Worm (Caenorhabditis elegans) whole organism, young adult: ENCODE results near the gene T24C4.10.

Experiments
- B0019.2 ChIP-seq: fragments of 200-800 bp; sonication (Bioruptor generic); conservative IDR thresholded peaks from 2 replicates; pipeline ENCODE4 v1.3.6; 2022; ENCODE audit warnings: missing genetic modification reagents, missing genetic modification characterization, missing compliant biosample characterization
- B0035.1 ChIP-seq: sonication (generic microtip); optimal IDR thresholded peaks from 2 replicates; lab custom pipeline; 2016; ENCODE audit warnings: missing genetic modification characterization, mild to moderate bottlenecking, missing compliant biosample characterization, missing genotype, missing genetic modification reagents
- B0336.3 ChIP-seq: fragments of 200-800 bp; sonication (Bioruptor generic); IDR thresholded peaks from 2 replicates; pipeline ENCODE4 v1.3.6; 2022; ENCODE audit warnings: missing genetic modification characterization, missing compliant biosample characterization
- C06A6.2 ChIP-seq: fragments of 200-800 bp; sonication (Bioruptor generic); conservative IDR thresholded peaks from 2 replicates; pipeline ENCODE4 v1.3.6; 2022; ENCODE audit warnings: missing genetic modification characterization, missing compliant biosample characterization
- F10E7.11 ChIP-seq: sonication (generic microtip); optimal IDR thresholded peaks from 2 replicates; lab custom pipeline; 2017; ENCODE audit warnings: mild to moderate bottlenecking, missing genetic modification characterization, moderate library complexity, missing compliant biosample characterization
- F52B5.7 ChIP-seq: sonication (generic microtip); optimal IDR thresholded peaks from 2 replicates; lab custom pipeline; 2016; ENCODE audit warnings: mild to moderate bottlenecking, missing genetic modification characterization, missing compliant biosample characterization
- F57A8.1 ChIP-seq: fragments of 200-800 bp; sonication (Bioruptor generic); optimal IDR thresholded peaks from 2 replicates; lab custom pipeline; 2018; ENCODE audit warnings: mild to moderate bottlenecking, missing genetic modification characterization, moderate library complexity, missing compliant biosample characterization
- F57C9.4 ChIP-seq: sonication (generic microtip); optimal IDR thresholded peaks from 2 replicates; lab custom pipeline; 2017; ENCODE audit warnings: mild to moderate bottlenecking, missing genetic modification characterization, missing compliant biosample characterization
- Y53G8AR.9 ChIP-seq: fragments of 200-800 bp; sonication (Bioruptor generic); conservative IDR thresholded peaks from 2 replicates; pipeline ENCODE4 v1.3.6; 2022; ENCODE audit warnings: missing genetic modification reagents, missing genetic modification characterization, missing compliant biosample characterization
- Y56A3A.18 ChIP-seq: fragments of 200-800 bp; sonication (Bioruptor generic); IDR thresholded peaks from 2 replicates; pipeline ENCODE4 v1.3.6; 2022; ENCODE audit warnings: missing genetic modification reagents, missing genetic modification characterization, missing compliant biosample characterization
- Y79H2A.3 ChIP-seq: fragments of 200-800 bp; sonication (Bioruptor generic); conservative IDR thresholded peaks from 2 replicates; pipeline ENCODE4 v1.3.6; 2022; ENCODE audit warnings: missing genetic modification reagents, missing genetic modification characterization, missing compliant biosample characterization
- ZK185.1 ChIP-seq: sonication (generic microtip); optimal IDR thresholded peaks from 2 replicates; lab custom pipeline; 2016; ENCODE audit warnings: mild to moderate bottlenecking, missing genetic modification characterization, missing compliant biosample characterization; ENCODE audit not compliant: poor library complexity, severe bottlenecking
- aptf-3 ChIP-seq: fragments of 200-800 bp; sonication (Bioruptor generic); IDR thresholded peaks from 2 replicates; pipeline ENCODE4 v1.3.6; 2022; ENCODE audit warnings: missing genetic modification characterization, missing compliant biosample characterization
- attf-6 ChIP-seq: fragments of 200-800 bp; sonication (Bioruptor generic); IDR thresholded peaks from 2 replicates; pipeline ENCODE4 v1.3.6; 2022; ENCODE audit warnings: missing genetic modification reagents, missing genetic modification characterization, missing compliant biosample characterization
- ccch-3 ChIP-seq: fragments of 200-800 bp; sonication (Bioruptor generic); optimal IDR thresholded peaks from 2 replicates; lab custom pipeline; 2018; ENCODE audit warnings: mild to moderate bottlenecking, missing genetic modification characterization, missing compliant biosample characterization
- ceh-58 ChIP-seq: fragments of 200-800 bp; sonication (Bioruptor generic); IDR thresholded peaks from 2 replicates; pipeline ENCODE4 v1.3.6; 2022; ENCODE audit warnings: missing genetic modification characterization, missing compliant biosample characterization
- ceh-91 ChIP-seq: fragments of 200-800 bp; sonication (Bioruptor generic); IDR thresholded peaks from 2 replicates; pipeline ENCODE4 v1.3.6; 2022; ENCODE audit warnings: missing genetic modification reagents, missing genetic modification characterization, missing compliant biosample characterization
- chd-7 ChIP-seq: sonication (generic microtip); optimal IDR thresholded peaks from 2 replicates; lab custom pipeline; 2016; ENCODE audit warnings: mild to moderate bottlenecking, missing genetic modification characterization, moderate library complexity, missing compliant biosample characterization
- dox-1 ChIP-seq: fragments of 200-800 bp; sonication (Bioruptor generic); IDR thresholded peaks from 2 replicates; pipeline ENCODE4 v1.3.6; 2022; ENCODE audit warnings: missing genetic modification reagents, missing genetic modification characterization, missing compliant biosample characterization
- dpl-1 ChIP-seq: fragments of 150-350 bp; optimal IDR thresholded peaks from 2 replicates; lab custom pipeline; 2014; ENCODE audit warnings: missing biosample characterization, missing genetic modification reagents, missing genetic modification characterization
- efl-1 ChIP-seq: fragments of 150-350 bp; optimal IDR thresholded peaks from 2 replicates; lab custom pipeline; 2014; ENCODE audit warnings: missing biosample characterization, missing genetic modification reagents, missing genetic modification characterization
- ets-4 ChIP-seq: fragments of 200-800 bp; sonication (Bioruptor generic); optimal IDR thresholded peaks from 2 replicates; lab custom pipeline; 2018; ENCODE audit warnings: mild to moderate bottlenecking, missing genetic modification characterization, missing compliant biosample characterization
- fkh-3 ChIP-seq: sonication (generic microtip); optimal IDR thresholded peaks from 2 replicates; lab custom pipeline; 2016; ENCODE audit warnings: mild to moderate bottlenecking, missing genetic modification characterization, missing compliant biosample characterization
- hlh-26 ChIP-seq: fragments of 200-800 bp; sonication (Bioruptor generic); conservative IDR thresholded peaks from 2 replicates; pipeline ENCODE4 v1.3.6; 2022; ENCODE audit warnings: missing genetic modification reagents, missing genetic modification characterization, missing compliant biosample characterization
- hmg-1.2 ChIP-seq: fragments of 200-800 bp; sonication (Bioruptor generic); IDR thresholded peaks from 2 replicates; pipeline ENCODE4 v1.3.6; 2022; ENCODE audit warnings: missing genetic modification reagents, missing genetic modification characterization, missing compliant biosample characterization
- lin-54 ChIP-seq: fragments of 200-800 bp; sonication (Bioruptor generic); optimal IDR thresholded peaks from 2 replicates; lab custom pipeline; 2018; ENCODE audit warnings: mild to moderate bottlenecking, missing genetic modification characterization, missing compliant biosample characterization
- madf-10 ChIP-seq: sonication (generic microtip); optimal IDR thresholded peaks from 2 replicates; lab custom pipeline; 2016; ENCODE audit warnings: mild to moderate bottlenecking, missing genetic modification characterization, missing compliant biosample characterization
- mcd-1 ChIP-seq: fragments of 200-800 bp; sonication (Bioruptor generic); IDR thresholded peaks from 2 replicates; pipeline ENCODE4 v1.3.6; 2022; ENCODE audit warnings: missing genetic modification reagents, missing genetic modification characterization, missing compliant biosample characterization
- mes-4 ChIP-seq: sonication (generic microtip); optimal IDR thresholded peaks from 2 replicates; lab custom pipeline; 2016; ENCODE audit warnings: missing genotype, missing genetic modification characterization, missing compliant biosample characterization
- nhr-80 ChIP-seq: sonication (generic microtip); optimal IDR thresholded peaks from 2 replicates; lab custom pipeline; 2016; ENCODE audit warnings: missing genetic modification characterization, missing compliant biosample characterization
- pbrm-1 ChIP-seq: fragments of 200-800 bp; sonication (Bioruptor generic); IDR thresholded peaks from 2 replicates; pipeline ENCODE4 v1.3.6; 2022; ENCODE audit warnings: missing genetic modification reagents, missing genetic modification characterization, missing compliant biosample characterization
- repo-1 ChIP-seq: sonication (generic microtip); optimal IDR thresholded peaks from 2 replicates; lab custom pipeline; 2017; ENCODE audit warnings: mild to moderate bottlenecking, missing genetic modification characterization, missing compliant biosample characterization
- snpc-1.1 ChIP-seq: sonication (generic microtip); optimal IDR thresholded peaks from 2 replicates; lab custom pipeline; 2017; ENCODE audit warnings: missing genetic modification characterization, mild to moderate bottlenecking, missing compliant biosample characterization, antibody characterized with exemption, moderate library complexity, missing genotype, missing genetic modification reagents; ENCODE audit not compliant: insufficient read depth
- snpc-3.4 ChIP-seq: sonication (generic microtip); optimal IDR thresholded peaks from 2 replicates; lab custom pipeline; 2017; ENCODE audit warnings: missing genetic modification characterization, mild to moderate bottlenecking, missing compliant biosample characterization, antibody characterized with exemption, moderate library complexity, missing genotype, missing genetic modification reagents
- snpc-4 ChIP-seq, 5 experiments: fragments of 150-350 bp in 1 of 5; sonication (generic microtip) in 4 of 5; optimal IDR thresholded peaks; 2 replicates each; lab custom pipeline; 2014 to 2018; ENCODE audit warnings: missing genetic modification characterization in 5 of 5, missing biosample characterization in 3 of 5, antibody characterized with exemption in 2 of 5, mild to moderate bottlenecking in 2 of 5, missing compliant biosample characterization in 2 of 5, missing genotype in 2 of 5, moderate library complexity in 2 of 5, missing genetic modification reagents in 1 of 5
- sptf-2 ChIP-seq: fragments of 200-800 bp; sonication (Bioruptor generic); optimal IDR thresholded peaks from 2 replicates; lab custom pipeline; 2018; ENCODE audit warnings: mild to moderate bottlenecking, missing genetic modification characterization, missing compliant biosample characterization
- unc-62 ChIP-seq: fragments of 150-350 bp; optimal IDR thresholded peaks from 2 replicates; lab custom pipeline; 2014; ENCODE audit warnings: missing biosample characterization, missing genetic modification reagents, missing genetic modification characterization
- ztf-22 ChIP-seq: fragments of 200-800 bp; sonication (Bioruptor generic); optimal IDR thresholded peaks from 2 replicates; lab custom pipeline; 2018; ENCODE audit warnings: mild to moderate bottlenecking, missing genetic modification characterization, moderate library complexity, missing compliant biosample characterization
- ztf-28 ChIP-seq: fragments of 200-800 bp; sonication (Bioruptor generic); IDR thresholded peaks from 2 replicates; pipeline ENCODE4 v1.3.6; 2022; ENCODE audit warnings: missing genetic modification reagents, missing genetic modification characterization, missing compliant biosample characterization
- ztf-3 ChIP-seq: fragments of 200-800 bp; sonication (Bioruptor generic); optimal IDR thresholded peaks from 2 replicates; lab custom pipeline; 2018; ENCODE audit warnings: mild to moderate bottlenecking, missing genetic modification characterization, missing compliant biosample characterization

Gene T24C4.10

ce11 chrIII:900134-900533 lies 9.1 kb upstream of the T24C4.10 start (continued):
- no peak for TF ChIP-seq hlh-26 (GFP tag; lab: Robert Waterston, UW)
- no peak for TF ChIP-seq attf-6 (GFP tag; lab: Robert Waterston, UW)
- TF ChIP-seq lin-54 (GFP tag; lab: Kevin White, UChicago): no peak
- no peak for TF ChIP-seq pbrm-1 (GFP tag; lab: Robert Waterston, UW)
- TF ChIP-seq F10E7.11 (tag; lab: Kevin White, UChicago): peak; percentile 20
- TF ChIP-seq B0019.2 (GFP tag; lab: Robert Waterston, UW): no peak
- TF ChIP-seq ZK185.1 (tag; lab: Kevin White, UChicago): no peak
- no peak for TF ChIP-seq B0035.1
- TF ChIP-seq F52B5.7 (tag; lab: Kevin White, UChicago): no peak
- TF ChIP-seq hmg-1.2: no peak
- no peak for TF ChIP-seq snpc-1.1 (tag; lab: Kevin White, UChicago)
- no peak for TF ChIP-seq Y56A3A.18 (GFP tag; lab: Robert Waterston, UW)
- TF ChIP-seq madf-10 (tag; lab: Kevin White, UChicago): no peak
- TF ChIP-seq efl-1 (GFP tag; lab: Kevin White, UChicago): no peak
- no peak for TF ChIP-seq C06A6.2 (GFP tag; lab: Robert Waterston, UW)
- TF ChIP-seq dpl-1 (GFP tag; lab: Kevin White, UChicago): no peak
- TF ChIP-seq unc-62: no peak
- no peak for TF ChIP-seq F57A8.1 (GFP tag; lab: Kevin White, UChicago)
- TF ChIP-seq ztf-3: no peak
- TF ChIP-seq mes-4: no peak
- no peak for TF ChIP-seq snpc-3.4
- TF ChIP-seq B0336.3 (GFP tag; lab: Robert Waterston, UW): peak; percentile 46; the same call in 1 of the 2 replicates
- no peak for TF ChIP-seq snpc-4 (GFP tag; optimal IDR thresholded peaks at IDR 0.05; lab: Kevin White, UChicago)
- no peak for TF ChIP-seq snpc-4 (tag; optimal IDR thresholded peaks at IDR 0.05; lab: Kevin White, UChicago)
- no peak for TF ChIP-seq chd-7
- TF ChIP-seq ceh-58: no peak
- no peak for TF ChIP-seq fkh-3 (tag; lab: Kevin White, UChicago)
- TF ChIP-seq nhr-80: no peak
- TF ChIP-seq dox-1 (GFP tag; lab: Robert Waterston, UW): 0 out of 2 replicates have a peak, but pooled peaks have one; percentile 27
- 0 out of 2 replicates have a peak, but pooled peaks have one; percentile 49 for TF ChIP-seq Y79H2A.3 (GFP tag; lab: Robert Waterston, UW)
- TF ChIP-seq ccch-3: no peak
- 0 out of 2 replicates have a peak, but pooled peaks have one; percentile 36 for TF ChIP-seq mcd-1 (GFP tag; lab: Robert Waterston, UW)
- TF ChIP-seq ceh-91 (GFP tag; lab: Robert Waterston, UW): 0 out of 2 replicates have a peak, but pooled peaks have one; percentile 9
- TF ChIP-seq sptf-2 (GFP tag; lab: Kevin White, UChicago): no peak
- no peak for TF ChIP-seq F57C9.4 (tag; lab: Kevin White, UChicago)
- TF ChIP-seq repo-1 (tag; lab: Kevin White, UChicago): no peak
- TF ChIP-seq aptf-3 (GFP tag; lab: Robert Waterston, UW): no peak
- TF ChIP-seq ets-4: no peak
- no peak for TF ChIP-seq ztf-22
- TF ChIP-seq Y53G8AR.9: 0 out of 2 replicates have a peak, but pooled peaks have one; percentile 62
- 0 out of 2 replicates have a peak, but pooled peaks have one; percentile 57 for TF ChIP-seq ztf-28 (GFP tag; lab: Robert Waterston, UW)
